Fruit fly (Drosophila melanogaster): ENCODE measurements around the gene CG33494.

CG33494 gene

DNA sequence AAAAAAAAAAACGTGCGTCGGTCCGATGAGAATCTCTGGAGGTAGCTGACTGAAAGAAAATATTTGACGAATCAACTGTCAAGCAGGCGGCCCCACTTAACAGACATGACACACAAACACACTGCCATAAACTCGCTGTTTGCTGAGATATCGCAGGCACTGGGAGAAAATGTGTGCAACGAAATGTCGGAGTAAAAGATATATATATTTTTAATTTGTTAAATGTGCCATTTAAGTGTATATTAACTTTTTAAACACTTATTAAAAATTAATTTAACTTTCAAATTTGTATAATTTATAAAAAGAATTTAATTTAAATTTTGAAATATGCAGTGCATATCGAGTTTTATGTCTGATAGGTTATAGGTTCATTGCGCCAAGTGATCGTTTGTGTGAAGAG is 5.8 kb downstream of the CG33494 start (continued):
- TF ChIP-seq Usf (GFP tag; optimal IDR thresholded peaks at IDR 0.05) (no peak), Ets65A (GFP tag) (peak; percentile 55), CG11456 (GFP tag; IDR thresholded peaks at IDR 0.05) (no peak), CG8944 (GFP tag; optimal IDR thresholded peaks at IDR 0.05) (no peak), scrt (GFP tag; optimal IDR thresholded peaks at IDR 0.05) (peak; percentile 35), gsb (GFP tag; IDR thresholded peaks at IDR 0.05) (no peak), Fer2 (tag; optimal IDR thresholded peaks at IDR 0.05) (no peak), gcm (GFP tag; optimal IDR thresholded peaks at IDR 0.05) (peak; percentile 68), grn (GFP tag; optimal IDR thresholded peaks at IDR 0.05) (no peak), br (optimal IDR thresholded peaks at IDR 0.05) (no peak), CG6272 (GFP tag; IDR thresholded peaks at IDR 0.05) (no peak), chif (GFP tag; optimal IDR thresholded peaks at IDR 0.05) (no peak), CG2120 (GFP tag; optimal IDR thresholded peaks at IDR 0.05) (no peak), Hmx (GFP tag; optimal IDR thresholded peaks at IDR 0.05) (no peak), CG5245 (GFP tag; optimal IDR thresholded peaks at IDR 0.05) (peak; percentile 63), ato (GFP tag; IDR thresholded peaks at IDR 0.05; ENCODE audit: partially characterized antibody) (no peak), gt (GFP tag; IDR thresholded peaks at IDR 0.05) (no peak), kah (GFP tag; optimal IDR thresholded peaks at IDR 0.05) (peak; percentile 19), shn (GFP tag; optimal IDR thresholded peaks at IDR 0.05) (no peak), Neu2 (GFP tag; optimal IDR thresholded peaks at IDR 0.05; ENCODE audit: borderline replicate concordance) (no peak), Drgx (GFP tag; IDR thresholded peaks at IDR 0.05) (peak; percentile 73), z (GFP tag; IDR thresholded peaks at IDR 0.05) (0 out of 3 replicates have a peak, but pooled peaks have one; percentile 40), CG10321 (GFP tag; IDR thresholded peaks at IDR 0.05) (no peak), CG3995 (GFP tag; optimal IDR thresholded peaks at IDR 0.05) (no peak), CG32767 (GFP tag; IDR thresholded peaks at IDR 0.05) (no peak), NK7.1 (GFP tag; optimal IDR thresholded peaks at IDR 0.05) (no peak), CG10209 (GFP tag; optimal IDR thresholded peaks at IDR 0.05) (no peak), sna (GFP tag; IDR thresholded peaks at IDR 0.05; ENCODE audit: partially characterized antibody) (no peak), Atf6 (GFP tag; IDR thresholded peaks at IDR 0.05) (no peak), sqz (GFP tag; optimal IDR thresholded peaks at IDR 0.05) (peak; percentile 23), CG6689 (GFP tag; IDR thresholded peaks at IDR 0.05) (peak; percentile 62), CG8388 (GFP tag; optimal IDR thresholded peaks at IDR 0.05) (peak; percentile 58), Vsx1 (GFP tag; optimal IDR thresholded peaks at IDR 0.05) (peak; percentile 31), zf30C (GFP tag; optimal IDR thresholded peaks at IDR 0.05) (peak; percentile 62), CG17802 (tag; optimal IDR thresholded peaks at IDR 0.05) (peak; percentile 26), dmrt11E (tag; optimal IDR thresholded peaks at IDR 0.05) (peak; percentile 67), Bgb (GFP tag; IDR thresholded peaks at IDR 0.05; ENCODE audit: partially characterized antibody) (no peak), Ptx1 (GFP tag; IDR thresholded peaks at IDR 0.05) (peak; percentile 57; the same call in 1 of the 2 replicates), otp (GFP tag; IDR thresholded peaks at IDR 0.05) (no peak), CG8924 (tag; optimal IDR thresholded peaks at IDR 0.05) (peak; percentile 68), CG17568 (GFP tag; optimal IDR thresholded peaks at IDR 0.05) (no peak), CG18011 (GFP tag; optimal IDR thresholded peaks at IDR 0.05) (no peak), cato (GFP tag; optimal IDR thresholded peaks at IDR 0.05; ENCODE audit: borderline replicate concordance) (no peak), E2f2 (GFP tag; IDR thresholded peaks at IDR 0.05) (peak; percentile 30; the same call in 1 of the 2 replicates), Hsf (GFP tag; optimal IDR thresholded peaks at IDR 0.05) (no peak), tll (GFP tag; optimal IDR thresholded peaks at IDR 0.05) (no peak), CG15514 (GFP tag; optimal IDR thresholded peaks at IDR 0.05) (peak; percentile 57), ap (GFP tag; IDR thresholded peaks at IDR 0.05) (no peak), gce (GFP tag; IDR thresholded peaks at IDR 0.05) (no peak), Abd-B (GFP tag; optimal IDR thresholded peaks at IDR 0.05) (peak; percentile 51), CG7963 (GFP tag; IDR thresholded peaks at IDR 0.05; ENCODE audit: partially characterized antibody) (no peak)
